Worm (Caenorhabditis elegans): ENCODE results near the gene C36E6.2.

C36E6.2 gene

ce11 chrX:17419813-17420584 lies 31.5 kb upstream of the C36E6.2 start (continued):
- TF ChIP-seq him-1 (tag; optimal IDR thresholded peaks at IDR 0.05) (no peak), gei-17 (GFP tag; optimal IDR thresholded peaks at IDR 0.05) (peak; percentile 49), Y53G8AR.9 (GFP tag; conservative IDR thresholded peaks at IDR 0.05) (0 out of 2 replicates have a peak, but pooled peaks have one; percentile 16), B0035.1 (tag; optimal IDR thresholded peaks at IDR 0.05) (no peak), lin-26 (GFP tag; IDR thresholded peaks at IDR 0.05) (peak; percentile 57; the same call in 1 of the 2 replicates), ztf-3 (GFP tag; optimal IDR thresholded peaks at IDR 0.05) (no peak), Y56A3A.18 (GFP tag; IDR thresholded peaks at IDR 0.05) (0 out of 2 replicates have a peak, but pooled peaks have one; percentile 7), B0019.2 (GFP tag; conservative IDR thresholded peaks at IDR 0.05) (no peak), pbrm-1 (GFP tag; IDR thresholded peaks at IDR 0.05) (peak; percentile 34; the same call in 1 of the 2 replicates), tbx-9 (tag; optimal IDR thresholded peaks at IDR 0.05; ENCODE audit: borderline replicate concordance) (no peak), cebp-2 (GFP tag; IDR thresholded peaks at IDR 0.05) (no peak), ztf-6 (GFP tag; IDR thresholded peaks at IDR 0.05) (no peak), ztf-26 (tag; optimal IDR thresholded peaks at IDR 0.05) (peak; percentile 68), ceh-40 (GFP tag; IDR thresholded peaks at IDR 0.05) (0 out of 2 replicates have a peak, but pooled peaks have one; percentile 14)

ce11 chrX:17420585-17421459 lies 30.6 kb upstream of the C36E6.2 start:
- no peak for TF ChIP-seq F23B12.7 (tag; optimal IDR thresholded peaks at IDR 0.05; ENCODE audit: insufficient read depth)
- TF ChIP-seq gei-17 (GFP tag; optimal IDR thresholded peaks at IDR 0.05), result no peak
- TF ChIP-seq Y95B8A.8 (GFP tag; IDR thresholded peaks at IDR 0.05), result no peak
- no peak for TF ChIP-seq hlh-12 (tag; optimal IDR thresholded peaks at IDR 0.05)
- TF ChIP-seq F52B5.7 (tag; optimal IDR thresholded peaks at IDR 0.05), result no peak
- peak; percentile 86 for TF ChIP-seq zfh-2 (GFP tag; conservative IDR thresholded peaks at IDR 0.05)
- TF ChIP-seq sea-2 (GFP tag; IDR thresholded peaks at IDR 0.05), result no peak
- TF ChIP-seq repo-1 (tag; optimal IDR thresholded peaks at IDR 0.05), result peak; percentile 41
- no peak for TF ChIP-seq madf-3 (GFP tag; IDR thresholded peaks at IDR 0.05)
- TF ChIP-seq egl-18 (GFP tag; IDR thresholded peaks at IDR 0.05), result no peak
- no peak for TF ChIP-seq snpc-1.3 (tag; optimal IDR thresholded peaks at IDR 0.05; ENCODE audit: insufficient read depth)
- no peak for TF ChIP-seq rcor-1 (GFP tag; IDR thresholded peaks at IDR 0.05)
- TF ChIP-seq ztf-26 (tag; optimal IDR thresholded peaks at IDR 0.05), result peak; percentile 78
- TF ChIP-seq sdz-38 (tag; optimal IDR thresholded peaks at IDR 0.05), result no peak
- 0 out of 2 replicates have a peak, but pooled peaks have one; percentile 13 for TF ChIP-seq B0336.3 (GFP tag; IDR thresholded peaks at IDR 0.05)
- no peak for TF ChIP-seq pha-4 (tag; optimal IDR thresholded peaks at IDR 0.05)
- no peak for TF ChIP-seq ceh-91 (GFP tag; IDR thresholded peaks at IDR 0.05)
- TF ChIP-seq mxl-1 (tag; optimal IDR thresholded peaks at IDR 0.05), result no peak
- TF ChIP-seq T26A5.8 (tag; optimal IDR thresholded peaks at IDR 0.05), result no peak
- no peak for TF ChIP-seq bed-2 (GFP tag; IDR thresholded peaks at IDR 0.05)
- TF ChIP-seq Y56A3A.18 (GFP tag; IDR thresholded peaks at IDR 0.05), result no peak
- TF ChIP-seq him-1 (tag; optimal IDR thresholded peaks at IDR 0.05), result no peak
- no peak for TF ChIP-seq lin-54 (GFP tag; optimal IDR thresholded peaks at IDR 0.05)
- no peak for TF ChIP-seq K11D2.4 (GFP tag; IDR thresholded peaks at IDR 0.05)
- TF ChIP-seq lsl-1 (GFP tag; optimal IDR thresholded peaks at IDR 0.05), result no peak
- 0 out of 2 replicates have a peak, but pooled peaks have one; percentile 12 for TF ChIP-seq aptf-2 (GFP tag; conservative IDR thresholded peaks at IDR 0.05)
- TF ChIP-seq xnd-1 (tag; optimal IDR thresholded peaks at IDR 0.05), result no peak
- TF ChIP-seq akir-1 (GFP tag; optimal IDR thresholded peaks at IDR 0.05), result no peak
- TF ChIP-seq F37B4.10 (GFP tag; IDR thresholded peaks at IDR 0.05), result no peak
- no peak for TF ChIP-seq zim-3 (tag; optimal IDR thresholded peaks at IDR 0.05)
- no peak for TF ChIP-seq lag-1 (GFP tag; IDR thresholded peaks at IDR 0.05)
- TF ChIP-seq F22D6.2 (tag; optimal IDR thresholded peaks at IDR 0.05), result no peak
- no peak for TF ChIP-seq fkh-3 (tag; optimal IDR thresholded peaks at IDR 0.05)
- no peak; the same call in 1 of the 2 replicates for TF ChIP-seq lin-26 (GFP tag; IDR thresholded peaks at IDR 0.05)
- no peak for TF ChIP-seq egl-44 (GFP tag; IDR thresholded peaks at IDR 0.05)
- TF ChIP-seq ztf-6 (GFP tag; IDR thresholded peaks at IDR 0.05), result no peak

Data from whole organism, young adult.